Worm (Caenorhabditis elegans): ENCODE results near the gene snx-17.

DNA sequence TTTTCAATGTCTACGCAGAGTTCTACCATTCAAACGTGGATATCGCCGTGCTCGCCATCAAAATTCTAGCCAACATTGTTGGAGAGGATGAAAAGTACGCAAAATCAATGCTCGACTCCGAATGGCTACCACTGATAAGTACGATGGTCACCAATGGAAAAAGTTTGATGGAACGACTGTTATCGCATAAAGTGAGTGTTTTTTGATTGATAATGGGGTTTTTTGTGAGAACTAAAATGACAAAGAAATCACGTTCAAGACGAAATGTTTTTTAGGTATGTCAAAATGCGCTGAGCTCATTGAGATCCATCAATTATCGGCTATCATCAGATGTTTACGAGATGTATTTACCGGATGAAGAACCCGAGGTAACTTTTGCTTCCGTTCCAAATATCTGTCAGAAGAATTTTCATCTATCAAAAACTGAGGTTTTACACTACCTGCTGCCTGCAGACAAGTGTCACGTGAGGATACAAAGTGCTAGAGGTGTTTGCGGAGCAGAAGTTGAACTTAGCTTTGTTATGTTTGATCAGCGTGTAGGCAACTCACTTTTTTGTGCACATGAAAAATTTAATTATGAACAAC is 15.8 kb downstream of the snx-17 start:
- TF ChIP-seq hmg-11 (tag; optimal IDR thresholded peaks at IDR 0.05) (no peak), ztf-11 (tag; optimal IDR thresholded peaks at IDR 0.05) (no peak), lin-39 (tag; optimal IDR thresholded peaks at IDR 0.05) (no peak)

Data from whole organism, L3 larva.